Fruit fly (Drosophila melanogaster): ENCODE results near the gene TfIIA-L.

Gene TfIIA-L

DNA sequence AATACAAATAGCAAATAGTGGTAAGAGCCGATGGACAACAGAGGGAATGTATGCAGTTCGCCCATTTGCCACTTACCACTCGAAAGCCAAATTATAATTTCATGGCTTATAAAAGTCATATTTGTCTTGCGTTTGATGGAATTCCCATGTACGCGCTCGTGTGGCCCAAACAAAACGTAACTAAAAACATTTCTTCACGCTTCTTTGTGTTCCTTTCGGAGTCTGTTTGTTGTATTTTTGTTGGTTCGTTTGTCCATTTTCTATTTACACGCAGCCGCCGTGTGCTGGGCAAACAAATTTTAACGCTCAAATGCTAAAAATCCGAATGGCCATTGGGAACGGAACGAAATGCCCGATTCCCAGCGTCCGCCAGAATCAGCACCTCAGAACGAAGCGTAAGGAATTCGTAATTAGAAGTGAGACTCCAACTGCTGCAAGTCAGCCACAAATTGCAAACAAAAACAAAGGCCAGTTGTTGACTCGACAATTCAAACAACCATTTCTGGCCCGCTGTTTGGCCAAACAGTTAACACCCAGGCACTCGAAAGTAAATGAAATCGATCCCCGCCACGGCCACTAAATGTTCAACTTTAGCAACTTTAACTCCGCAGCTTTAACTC is 42.1 kb upstream of the TfIIA-L start:
- TF ChIP-seq CG10348 (GFP tag; IDR thresholded peaks at IDR 0.05): no peak

DNA sequence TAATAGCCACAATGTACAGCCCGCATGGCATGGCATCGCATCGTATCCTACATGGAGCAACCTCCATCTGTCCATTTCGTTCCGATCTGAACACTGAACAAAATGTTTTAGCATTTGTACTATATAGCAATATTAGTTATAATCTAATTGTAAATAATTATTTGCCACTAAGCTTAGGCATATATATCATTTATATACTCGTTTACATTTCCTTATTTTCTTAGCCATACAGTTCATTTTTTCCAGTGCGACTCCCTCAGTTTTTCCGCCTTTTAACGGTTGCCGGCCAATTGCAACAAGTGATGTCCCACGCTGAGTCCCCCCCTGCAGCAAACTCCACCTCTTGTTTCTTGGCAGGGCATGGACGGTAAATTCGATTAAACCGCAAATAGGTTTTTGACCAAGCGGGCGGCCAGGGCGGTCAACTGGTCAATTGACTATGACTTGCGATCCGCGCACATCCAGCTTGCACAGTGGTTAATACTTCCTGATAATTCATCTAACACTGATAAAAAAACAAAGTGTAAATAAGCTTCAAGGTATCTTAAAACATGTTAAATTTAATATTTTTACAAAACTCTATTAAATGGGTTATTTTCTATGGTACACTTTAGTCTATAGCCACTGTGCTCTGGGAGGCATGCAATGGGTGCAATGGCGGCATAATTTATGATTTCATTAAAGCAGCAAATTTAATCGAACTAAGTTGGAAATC is 41.2 kb upstream of the TfIIA-L start:
- TF ChIP-seq CG17806 (tag; optimal IDR thresholded peaks at IDR 0.05) (no peak), CG34367 (tag; optimal IDR thresholded peaks at IDR 0.05) (no peak), fd96Ca (GFP tag; IDR thresholded peaks at IDR 0.05) (0 out of 3 replicates have a peak, but pooled peaks have one; percentile 22), Pif1A (GFP tag; optimal IDR thresholded peaks at IDR 0.05) (peak; percentile 16), CG14655 (GFP tag; optimal IDR thresholded peaks at IDR 0.05) (peak; percentile 31), CG4496 (GFP tag; IDR thresholded peaks at IDR 0.05) (0 out of 3 replicates have a peak, but pooled peaks have one; percentile 18), CG32121 (GFP tag; IDR thresholded peaks at IDR 0.05) (peak; percentile 58; the same call in 1 of the 2 replicates), Ets98B (GFP tag; IDR thresholded peaks at IDR 0.05) (peak; percentile 32), CG8301 (tag; optimal IDR thresholded peaks at IDR 0.05) (peak; percentile 5), CG9948 (tag; optimal IDR thresholded peaks at IDR 0.05) (no peak), D1 (tag; optimal IDR thresholded peaks at IDR 0.05) (no peak)

DNA sequence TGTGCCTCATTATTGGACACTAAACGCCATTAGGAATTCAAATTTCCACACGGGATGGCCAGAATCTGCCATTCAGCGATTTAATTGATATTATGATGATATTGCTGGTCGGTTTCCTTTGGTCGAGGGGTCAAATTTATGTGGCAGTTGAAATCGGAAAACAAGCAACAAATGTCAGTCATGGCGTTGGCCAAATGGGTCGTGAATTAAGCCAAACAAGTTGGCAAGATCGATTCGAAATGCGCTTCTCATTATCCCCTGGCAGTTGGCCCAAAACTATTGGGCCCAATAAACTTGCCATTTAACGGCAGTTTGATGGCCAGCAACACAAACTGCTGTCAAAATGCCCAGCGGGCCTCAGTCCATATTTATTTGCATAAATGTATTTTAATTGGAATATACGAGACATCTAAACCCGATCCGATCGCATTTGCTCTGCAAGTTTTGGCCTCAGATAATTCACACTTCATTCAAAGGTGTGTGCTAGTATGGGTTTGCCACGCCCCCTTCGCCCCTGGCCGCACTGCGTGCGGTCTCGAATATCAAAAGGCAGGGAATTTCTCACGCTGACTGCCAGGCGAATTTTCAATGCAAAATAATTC is 37.8 kb upstream of the TfIIA-L start:
- TF ChIP-seq CG8159 (tag; optimal IDR thresholded peaks at IDR 0.05) (no peak), fd96Ca (GFP tag; IDR thresholded peaks at IDR 0.05) (0 out of 3 replicates have a peak, but pooled peaks have one; percentile 18)

DNA sequence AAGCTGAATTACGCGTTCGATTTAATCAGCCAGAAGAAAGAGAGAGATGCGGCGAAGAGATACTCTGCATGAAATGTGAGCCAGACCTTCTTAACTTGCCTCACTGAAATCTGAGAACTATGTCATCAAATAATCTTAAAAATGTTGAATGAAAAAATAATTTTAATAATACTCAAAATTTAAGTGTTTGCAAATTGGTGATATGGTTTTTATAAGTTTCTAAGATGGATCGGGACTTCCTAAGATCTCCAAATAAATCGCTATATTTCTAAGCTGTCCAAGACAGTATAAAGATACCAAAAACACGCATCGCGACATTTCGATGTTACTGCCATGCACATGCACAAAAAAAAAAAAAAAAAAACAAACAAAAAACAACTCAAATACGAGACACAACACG is 36.0 kb upstream of the TfIIA-L start:
- TF ChIP-seq CG14655 (GFP tag; optimal IDR thresholded peaks at IDR 0.05) (peak; percentile 14), EcR (GFP tag; optimal IDR thresholded peaks at IDR 0.05) (no peak)

DNA sequence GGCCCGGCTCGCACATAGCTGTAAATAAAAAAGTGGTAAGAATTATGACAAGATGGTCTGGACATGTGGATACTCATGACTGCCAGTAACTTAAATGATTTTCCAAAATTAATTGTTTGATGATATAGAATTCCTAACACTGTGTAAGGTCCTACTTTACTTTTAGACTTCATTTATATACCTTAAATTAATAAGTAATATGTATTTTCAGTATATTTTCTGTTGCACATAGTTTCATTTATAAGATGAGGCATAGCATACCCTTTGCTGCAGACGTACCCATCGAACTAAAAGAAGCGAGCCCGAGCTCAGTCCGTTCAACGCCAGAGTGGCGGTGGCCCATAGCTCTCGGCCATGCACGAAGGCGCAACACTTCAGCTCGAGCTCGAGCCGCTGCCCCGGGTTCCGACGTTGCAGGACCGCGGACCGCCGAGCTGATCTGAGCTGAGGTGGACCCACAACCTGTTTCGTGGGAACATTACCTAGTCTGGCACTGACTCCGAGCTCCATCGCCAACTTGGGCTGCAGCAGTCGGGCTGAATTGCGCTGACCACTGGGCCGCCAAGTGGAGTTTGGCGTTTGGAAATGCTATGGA is 33.4 kb upstream of the TfIIA-L start:
- peak; percentile 80 for TF ChIP-seq CG14655 (GFP tag; optimal IDR thresholded peaks at IDR 0.05)
- peak; percentile 61 for TF ChIP-seq CG32121 (GFP tag; IDR thresholded peaks at IDR 0.05)
- TF ChIP-seq CG4496 (GFP tag; IDR thresholded peaks at IDR 0.05): 0 out of 3 replicates have a peak, but pooled peaks have one; percentile 55
- TF ChIP-seq fd96Ca (GFP tag; IDR thresholded peaks at IDR 0.05): no peak
- peak; percentile 68 for TF ChIP-seq Snoo (tag; optimal IDR thresholded peaks at IDR 0.05)
- TF ChIP-seq CG10348 (GFP tag; IDR thresholded peaks at IDR 0.05): no peak
- TF ChIP-seq CG13204 (GFP tag; optimal IDR thresholded peaks at IDR 0.05): peak; percentile 90
- TF ChIP-seq CG17806 (tag; optimal IDR thresholded peaks at IDR 0.05): peak; percentile 77
- TF ChIP-seq gl (tag; optimal IDR thresholded peaks at IDR 0.05): no peak
- peak; percentile 46 for TF ChIP-seq EcR (GFP tag; optimal IDR thresholded peaks at IDR 0.05)
- no peak for TF ChIP-seq rn (GFP tag; IDR thresholded peaks at IDR 0.05)
- TF ChIP-seq CG8301 (tag; optimal IDR thresholded peaks at IDR 0.05): peak; percentile 71
- peak; percentile 62 for TF ChIP-seq D1 (tag; optimal IDR thresholded peaks at IDR 0.05)
- peak; percentile 70 for TF ChIP-seq CG9948 (tag; optimal IDR thresholded peaks at IDR 0.05)
- peak; percentile 47 for TF ChIP-seq Pif1B (GFP tag; optimal IDR thresholded peaks at IDR 0.05)
- peak; percentile 62 for TF ChIP-seq Pif1A (GFP tag; optimal IDR thresholded peaks at IDR 0.05)
- peak; percentile 71 for TF ChIP-seq CG15710 (tag; optimal IDR thresholded peaks at IDR 0.05)
- no peak for TF ChIP-seq Ets98B (GFP tag; IDR thresholded peaks at IDR 0.05)
- TF ChIP-seq CG8159 (tag; optimal IDR thresholded peaks at IDR 0.05): peak; percentile 79
- no peak for TF ChIP-seq CG12605 (GFP tag; IDR thresholded peaks at IDR 0.05)
- peak; percentile 63 for TF ChIP-seq CG34367 (tag; optimal IDR thresholded peaks at IDR 0.05)

DNA sequence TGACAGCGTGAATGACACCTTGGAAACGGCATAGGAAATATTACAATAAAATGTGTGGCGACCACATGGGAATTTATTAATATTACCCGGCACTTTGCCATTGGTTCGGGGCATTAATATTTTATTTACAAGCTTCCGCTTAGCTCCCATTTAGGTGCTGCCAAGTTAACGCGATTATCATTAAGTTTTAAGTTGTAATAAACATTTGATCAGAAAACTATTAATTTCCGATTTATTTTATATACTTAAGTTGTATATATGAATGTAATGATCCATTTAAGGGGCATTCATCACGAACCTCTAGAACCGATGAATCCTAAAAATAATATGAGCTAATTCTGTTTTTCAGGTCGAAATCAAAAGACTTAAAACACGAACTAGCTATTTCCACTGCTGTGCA is 32.6 kb upstream of the TfIIA-L start:
- TF ChIP-seq Ets98B (GFP tag; IDR thresholded peaks at IDR 0.05) (no peak), CG17806 (tag; optimal IDR thresholded peaks at IDR 0.05) (no peak), Pif1B (GFP tag; optimal IDR thresholded peaks at IDR 0.05) (no peak), Pif1A (GFP tag; optimal IDR thresholded peaks at IDR 0.05) (no peak), CG8159 (tag; optimal IDR thresholded peaks at IDR 0.05) (peak; percentile 8), fd96Ca (GFP tag; IDR thresholded peaks at IDR 0.05) (no peak), CG12605 (GFP tag; IDR thresholded peaks at IDR 0.05) (no peak)

DNA sequence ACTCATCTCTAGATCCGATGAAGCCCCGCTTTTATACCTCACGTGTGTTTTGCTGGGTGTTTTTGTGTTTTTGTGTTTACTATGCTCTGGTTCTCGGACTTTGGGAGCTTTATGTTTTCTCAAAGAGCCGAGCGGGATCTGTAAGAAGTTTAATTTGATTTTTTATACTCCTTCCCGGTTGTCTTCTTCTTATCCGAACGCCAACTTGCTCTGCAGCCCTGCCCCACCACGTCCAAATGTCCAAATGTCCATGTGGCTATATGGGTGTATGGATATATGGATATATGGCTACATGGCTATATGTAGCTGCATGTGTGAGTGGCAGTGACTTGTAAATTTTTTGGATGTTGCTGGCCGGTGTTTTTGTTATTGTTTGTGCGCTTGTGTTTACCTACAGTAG is 32.1 kb upstream of the TfIIA-L start:
- peak; percentile 36 for TF ChIP-seq CG13204 (GFP tag; optimal IDR thresholded peaks at IDR 0.05)
- peak; percentile 50 for TF ChIP-seq EcR (GFP tag; optimal IDR thresholded peaks at IDR 0.05)
- TF ChIP-seq fd96Ca (GFP tag; IDR thresholded peaks at IDR 0.05): no peak

All from whole organism, pupa.